Worm (Caenorhabditis elegans) whole organism, midembryonic: ENCODE data around the gene F56A11.5.
A peak's percentile ranks its signal among the peaks of the same experiment; 100 is the strongest.

Experiments used
- T22C8.4 ChIP-seq: fragments of 200-800 bp; sonication (Bioruptor generic); IDR thresholded peaks from 2 replicates; pipeline ENCODE4 v1.3.6; 2022; ENCODE audit warnings: missing genetic modification characterization, missing compliant biosample characterization
- cog-1 ChIP-seq: sonication (generic microtip); optimal IDR thresholded peaks from 2 replicates; lab custom pipeline; 2016; ENCODE audit warnings: missing genetic modification characterization, missing compliant biosample characterization
- flt-1 ChIP-seq: fragments of 200-800 bp; sonication (Bioruptor generic); IDR thresholded peaks from 2 replicates; pipeline ENCODE4 v1.3.6; 2022; ENCODE audit warnings: missing genetic modification characterization, missing compliant biosample characterization
- klf-2 ChIP-seq: fragments of 200-800 bp; sonication (Bioruptor generic); conservative IDR thresholded peaks from 2 replicates; pipeline ENCODE4 v1.3.6; 2022; ENCODE audit warnings: missing genetic modification reagents, missing genetic modification characterization, missing compliant biosample characterization
- med-1 ChIP-seq: sonication (generic microtip); optimal IDR thresholded peaks from 2 replicates; lab custom pipeline; 2017; ENCODE audit warnings: missing genetic modification characterization, mild to moderate bottlenecking, missing compliant biosample characterization, antibody characterized with exemption, missing genetic modification reagents; ENCODE audit not compliant: insufficient read depth
- ref-1 ChIP-seq: fragments of 200-800 bp; sonication (Bioruptor generic); conservative IDR thresholded peaks from 2 replicates; pipeline ENCODE4 v1.3.6; 2022; ENCODE audit warnings: missing genetic modification reagents, missing genetic modification characterization, missing compliant biosample characterization
- tab-1 ChIP-seq: fragments of 200-800 bp; sonication (Bioruptor generic); IDR thresholded peaks from 2 replicates; pipeline ENCODE4 v1.3.6; 2022; ENCODE audit warnings: missing genetic modification characterization, missing compliant biosample characterization
- ztf-23 ChIP-seq: fragments of 200-800 bp; sonication (Bioruptor generic); IDR thresholded peaks from 2 replicates; pipeline ENCODE4 v1.3.6; 2022; ENCODE audit warnings: missing genetic modification reagents, missing genetic modification characterization, missing compliant biosample characterization
- ztf-29 ChIP-seq: fragments of 200-800 bp; sonication (Bioruptor generic); IDR thresholded peaks from 2 replicates; pipeline ENCODE4 v1.3.6; 2022; ENCODE audit warnings: missing genetic modification reagents, missing genetic modification characterization, missing compliant biosample characterization

Gene F56A11.5

DNA sequence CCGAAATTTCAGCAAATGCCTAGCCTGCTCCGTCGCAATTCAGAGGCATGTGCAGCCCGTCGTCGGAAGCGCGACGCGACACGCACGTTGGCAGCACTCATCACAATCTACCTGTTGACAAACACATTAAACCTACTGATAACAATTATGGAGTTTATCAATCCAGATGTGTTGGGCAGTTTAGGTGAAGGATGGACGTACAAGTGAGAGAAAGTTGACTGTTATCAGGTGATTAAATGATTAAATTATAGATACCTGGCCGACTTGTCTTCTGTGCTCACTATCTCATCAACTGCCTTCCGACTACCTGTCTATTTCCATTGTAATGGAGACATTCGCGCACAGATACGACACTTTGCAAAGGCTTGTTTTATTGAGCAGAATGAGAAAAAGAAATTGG is 18.7 kb downstream of the F56A11.5 start:
- TF ChIP-seq klf-2: no peak

DNA sequence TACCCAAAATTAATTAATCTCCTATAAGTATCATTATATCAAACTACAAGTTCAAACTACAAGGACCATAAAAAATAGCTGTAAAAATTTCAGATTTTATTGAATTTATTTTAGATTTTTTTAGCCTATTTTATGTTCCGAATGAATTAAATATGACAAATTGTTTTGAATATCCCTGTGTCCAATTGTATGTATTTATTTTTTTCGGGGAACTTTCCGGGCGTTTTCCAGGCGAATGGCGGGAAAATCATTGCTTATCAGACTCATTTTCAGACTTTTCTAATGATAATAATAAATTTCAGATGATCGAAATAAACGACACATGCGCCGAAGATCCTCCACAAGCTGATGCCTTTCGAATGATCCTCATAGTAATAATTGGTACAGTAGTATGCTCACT is 22.6 kb downstream of the F56A11.5 start, which contains the start of gene F56A11.4:
Gene F56A11.4 (plus strand): TSS at position 301 of the 400 bp plus-strand sequence.
- TF ChIP-seq flt-1 (GFP tag; lab: Robert Waterston, UW): no peak
- no peak for TF ChIP-seq klf-2
- TF ChIP-seq ztf-23 (GFP tag; lab: Robert Waterston, UW): no peak
- TF ChIP-seq ref-1 (GFP tag; lab: Robert Waterston, UW): no peak
- no peak for TF ChIP-seq ztf-29 (GFP tag; lab: Robert Waterston, UW)
- TF ChIP-seq T22C8.4 (GFP tag; lab: Robert Waterston, UW): no peak
- TF ChIP-seq med-1 (GFP tag; lab: Kevin White, UChicago): no peak
- no peak for TF ChIP-seq tab-1
- TF ChIP-seq cog-1 (tag; lab: Kevin White, UChicago): no peak

DNA sequence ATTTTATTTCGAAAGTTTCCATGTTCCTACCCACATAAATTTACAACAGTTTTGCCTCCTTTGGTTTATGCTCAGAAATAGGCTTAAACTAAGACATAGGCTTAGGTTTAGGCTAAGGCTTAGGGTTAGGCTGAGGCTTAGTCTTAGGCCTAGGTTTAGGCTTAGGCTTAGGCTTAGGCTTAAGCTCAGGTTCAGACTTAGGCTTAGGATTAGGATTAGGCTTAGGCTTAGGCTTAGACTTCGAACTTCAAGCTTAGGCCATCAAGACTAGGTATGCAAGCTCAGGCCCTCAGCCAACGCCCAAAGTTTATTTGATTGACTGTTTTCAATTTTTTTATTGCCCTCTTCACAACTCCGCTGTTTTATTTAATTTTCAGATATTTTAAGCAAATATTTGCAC is 24.8 kb downstream of the F56A11.5 start:
- no peak for TF ChIP-seq ztf-23 (GFP tag; lab: Robert Waterston, UW)
- no peak for TF ChIP-seq flt-1 (GFP tag; lab: Robert Waterston, UW)
- no peak for TF ChIP-seq cog-1 (tag; lab: Kevin White, UChicago)
- TF ChIP-seq ref-1 (GFP tag; lab: Robert Waterston, UW): no peak
- TF ChIP-seq med-1 (GFP tag; lab: Kevin White, UChicago): no peak
- TF ChIP-seq ztf-29 (GFP tag; lab: Robert Waterston, UW): no peak
- no peak for TF ChIP-seq T22C8.4 (GFP tag; lab: Robert Waterston, UW)
- TF ChIP-seq klf-2: no peak
- no peak for TF ChIP-seq tab-1

DNA sequence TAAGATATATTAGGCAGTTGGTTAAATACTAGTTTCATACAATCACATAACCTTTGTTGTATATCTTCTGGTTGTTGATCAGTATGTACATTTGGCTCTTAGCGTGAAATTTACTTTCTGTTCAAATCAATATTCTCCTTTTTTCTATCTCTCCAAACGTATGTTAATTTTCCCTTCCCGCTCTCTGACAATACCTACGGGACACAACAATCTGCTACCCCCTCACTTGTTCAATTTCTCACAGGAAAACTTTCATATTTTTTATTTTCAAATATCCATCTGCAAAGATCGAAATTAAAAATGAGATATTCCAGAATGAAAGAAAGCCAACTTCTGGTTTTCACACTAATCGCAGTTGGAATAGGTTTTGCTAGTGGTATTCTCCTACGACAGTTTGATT is 38.8 kb downstream of the F56A11.5 start, which contains the start of gene glt-7:
Gene glt-7 (plus strand): TSS at position 301 of the 400 bp plus-strand sequence.
- no peak for TF ChIP-seq tab-1
- TF ChIP-seq cog-1 (tag; lab: Kevin White, UChicago): no peak
- TF ChIP-seq ztf-29 (GFP tag; lab: Robert Waterston, UW): no peak
- no peak for TF ChIP-seq ref-1 (GFP tag; lab: Robert Waterston, UW)
- no peak for TF ChIP-seq T22C8.4 (GFP tag; lab: Robert Waterston, UW)
- TF ChIP-seq klf-2: no peak
- TF ChIP-seq ztf-23 (GFP tag; lab: Robert Waterston, UW): no peak
- TF ChIP-seq med-1 (GFP tag; lab: Kevin White, UChicago): no peak
- no peak for TF ChIP-seq flt-1 (GFP tag; lab: Robert Waterston, UW)

DNA sequence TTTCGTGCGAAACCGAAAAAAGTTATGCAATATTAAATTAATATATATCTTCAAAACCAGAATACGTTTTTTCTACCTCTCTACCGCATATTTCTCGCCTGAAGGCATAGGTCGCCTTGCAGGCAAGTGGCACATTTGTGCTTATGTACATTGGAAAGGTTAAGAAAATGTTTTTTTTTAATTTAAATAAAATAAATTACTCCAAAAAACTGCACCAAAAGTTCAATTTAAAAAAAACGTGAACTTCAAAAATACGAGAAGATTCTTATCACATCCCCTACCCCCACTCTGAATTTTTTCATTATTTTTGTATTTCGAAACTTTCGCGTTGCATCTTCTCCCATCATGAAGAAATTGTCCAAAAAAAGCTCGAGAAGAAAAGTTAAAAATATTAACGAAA is 46.3 kb downstream of the F56A11.5 start, which contains the start of gene W03G1.2:
Gene W03G1.2 (plus strand): TSS at position 301 of the 400 bp plus-strand sequence.
- no peak for TF ChIP-seq med-1 (GFP tag; lab: Kevin White, UChicago)
- TF ChIP-seq ztf-29 (GFP tag; lab: Robert Waterston, UW): no peak
- TF ChIP-seq klf-2: no peak
- TF ChIP-seq T22C8.4 (GFP tag; lab: Robert Waterston, UW): no peak
- TF ChIP-seq tab-1: no peak
- TF ChIP-seq ref-1 (GFP tag; lab: Robert Waterston, UW): no peak
- TF ChIP-seq cog-1 (tag; lab: Kevin White, UChicago): no peak
- no peak for TF ChIP-seq ztf-23 (GFP tag; lab: Robert Waterston, UW)
- no peak for TF ChIP-seq flt-1 (GFP tag; lab: Robert Waterston, UW)

DNA sequence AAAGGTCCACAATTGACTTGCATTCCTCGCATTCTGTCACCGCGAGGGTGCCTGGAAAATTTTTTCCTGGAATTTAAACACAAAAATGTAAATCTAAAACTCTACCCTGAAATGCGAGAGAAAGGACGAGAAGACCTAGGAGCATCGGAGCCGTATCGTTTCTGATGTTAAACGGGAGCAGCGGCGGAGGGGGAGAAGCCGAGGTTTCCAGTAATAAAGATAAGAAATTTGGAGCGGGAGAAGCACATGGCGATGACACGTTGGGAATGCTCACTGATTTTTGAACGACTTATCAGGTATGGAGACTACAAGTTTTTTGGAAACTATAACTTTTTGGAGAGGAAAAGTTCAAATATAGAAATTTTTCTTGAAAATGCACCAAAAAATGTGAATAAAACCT is 47.1 kb downstream of the F56A11.5 start, which contains the start of gene asm-3:
Gene asm-3 (minus strand): TSS at position 215 of the 400 bp plus-strand sequence.
- no peak for TF ChIP-seq ztf-29 (GFP tag; lab: Robert Waterston, UW)
- TF ChIP-seq med-1 (GFP tag; lab: Kevin White, UChicago): no peak
- no peak for TF ChIP-seq klf-2
- TF ChIP-seq flt-1 (GFP tag; lab: Robert Waterston, UW): no peak
- no peak for TF ChIP-seq cog-1 (tag; lab: Kevin White, UChicago)
- TF ChIP-seq tab-1: no peak
- no peak for TF ChIP-seq T22C8.4 (GFP tag; lab: Robert Waterston, UW)
- TF ChIP-seq ztf-23 (GFP tag; lab: Robert Waterston, UW): no peak
- no peak for TF ChIP-seq ref-1 (GFP tag; lab: Robert Waterston, UW)

DNA sequence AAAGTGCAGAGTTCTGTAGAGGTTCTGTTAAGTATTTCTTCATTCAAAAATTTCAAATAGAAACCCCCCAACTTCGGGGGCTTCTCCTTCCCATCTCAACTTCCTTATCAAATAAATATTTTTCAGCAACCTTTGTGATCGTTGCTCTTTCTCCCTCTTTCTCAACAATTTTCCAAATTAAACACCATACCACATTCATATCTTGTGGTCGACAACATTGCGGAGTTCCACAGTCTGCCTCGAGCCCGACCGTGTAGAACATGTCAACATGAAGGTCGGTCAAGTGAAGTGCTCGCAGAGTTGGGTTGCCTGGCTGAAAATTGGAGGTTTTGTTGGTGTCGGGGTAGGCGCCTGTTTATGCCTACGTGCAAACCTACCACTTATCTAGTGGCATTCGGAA is 48.1 kb downstream of the F56A11.5 start:
- TF ChIP-seq flt-1 (GFP tag; lab: Robert Waterston, UW): no peak
- TF ChIP-seq T22C8.4 (GFP tag; lab: Robert Waterston, UW): no peak
- TF ChIP-seq tab-1: no peak

DNA sequence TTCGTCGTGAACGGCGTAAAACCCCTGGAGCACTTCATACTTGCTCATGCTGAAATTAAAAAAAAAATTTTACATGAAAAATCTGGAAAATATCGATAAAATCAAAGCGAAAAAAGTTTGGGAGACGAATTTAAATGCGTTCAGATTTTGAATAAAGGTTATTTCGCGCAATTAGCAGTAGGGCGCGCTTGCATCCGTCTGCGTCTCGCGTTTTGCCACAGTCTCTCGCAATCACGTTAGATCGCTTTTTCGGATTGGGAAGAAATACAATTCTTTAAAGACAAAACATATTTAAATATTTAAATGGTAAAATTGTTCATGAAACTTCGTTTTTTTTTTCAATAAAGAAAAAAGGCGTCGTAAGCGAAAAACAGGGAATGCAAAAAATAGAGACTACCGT is 51.2 kb downstream of the F56A11.5 start, which contains the start of gene pig-1:
Gene pig-1 (minus strand): TSS at position 49 of the 400 bp plus-strand sequence.
- TF ChIP-seq ztf-23 (GFP tag; lab: Robert Waterston, UW) (0 out of 2 replicates have a peak, but pooled peaks have one; percentile 42), tab-1 (no peak), ztf-29 (GFP tag; lab: Robert Waterston, UW) (no peak), ref-1 (GFP tag; lab: Robert Waterston, UW) (no peak), klf-2 (no peak), T22C8.4 (GFP tag; lab: Robert Waterston, UW) (no peak), med-1 (GFP tag; lab: Kevin White, UChicago) (no peak), cog-1 (tag; lab: Kevin White, UChicago) (no peak), flt-1 (GFP tag; lab: Robert Waterston, UW) (peak; percentile 59)
